Worm (Caenorhabditis elegans): ENCODE results near the gene ccch-3.

Gene ccch-3

ce11 chrV:12683205-12683604, 23.7 kb upstream of the ccch-3 start (continued):
- TF ChIP-seq repo-1 (tag; optimal IDR thresholded peaks at IDR 0.05), result no peak
- TF ChIP-seq ekl-4 (GFP tag; IDR thresholded peaks at IDR 0.05), result no peak
- TF ChIP-seq efl-1 (GFP tag; optimal IDR thresholded peaks at IDR 0.05), result no peak
- no peak for TF ChIP-seq nhr-120 (GFP tag; IDR thresholded peaks at IDR 0.05)
- no peak for TF ChIP-seq snpc-4 (GFP tag; optimal IDR thresholded peaks at IDR 0.05)
- peak in 1 of 4 experiments; percentile 19 for TF ChIP-seq snpc-4 (tag; optimal IDR thresholded peaks at IDR 0.05)
- no peak for TF ChIP-seq F10E7.11 (tag; optimal IDR thresholded peaks at IDR 0.05)
- TF ChIP-seq mcd-1 (GFP tag; IDR thresholded peaks at IDR 0.05), result no peak
- TF ChIP-seq lin-35 (GFP tag; optimal IDR thresholded peaks at IDR 0.05), result no peak
- no peak for TF ChIP-seq F33H1.4 (GFP tag; IDR thresholded peaks at IDR 0.05)
- no peak for TF ChIP-seq bed-2 (GFP tag; IDR thresholded peaks at IDR 0.05)
- 0 out of 2 replicates have a peak, but pooled peaks have one; percentile 32 for TF ChIP-seq ceh-40 (GFP tag; IDR thresholded peaks at IDR 0.05)
- no peak for TF ChIP-seq somi-1 (GFP tag; optimal IDR thresholded peaks at IDR 0.05)
- TF ChIP-seq mxl-1 (tag; optimal IDR thresholded peaks at IDR 0.05), result peak; percentile 29
- TF ChIP-seq C06A6.2 (GFP tag; conservative IDR thresholded peaks at IDR 0.05), result no peak
- TF ChIP-seq egrh-3 (GFP tag; IDR thresholded peaks at IDR 0.05), result no peak
- TF ChIP-seq nhr-179 (tag; optimal IDR thresholded peaks at IDR 0.05), result peak; percentile 21
- TF ChIP-seq hsf-1 (GFP tag; IDR thresholded peaks at IDR 0.05), result no peak
- TF ChIP-seq let-607 (tag; optimal IDR thresholded peaks at IDR 0.05), result no peak
- no peak for TF ChIP-seq sptf-2 (GFP tag; optimal IDR thresholded peaks at IDR 0.05)
- TF ChIP-seq nfya-1 (tag; optimal IDR thresholded peaks at IDR 0.05; ENCODE audit: borderline replicate concordance, insufficient read depth), result no peak
- no peak for TF ChIP-seq let-526 (GFP tag; IDR thresholded peaks at IDR 0.05)
- TF ChIP-seq ztf-25 (GFP tag; IDR thresholded peaks at IDR 0.05), result no peak
- no peak for TF ChIP-seq egl-18 (GFP tag; IDR thresholded peaks at IDR 0.05)

ce11 chrV:12679807-12680206, 20.3 kb upstream of the ccch-3 start, which contains the start of gene frpr-15:
Gene frpr-15 (plus strand): TSS chrV:12680107.
- TF ChIP-seq ZK185.1 (tag; optimal IDR thresholded peaks at IDR 0.05; ENCODE audit: poor library complexity, severe bottlenecking) (no peak), nfya-1 (tag; optimal IDR thresholded peaks at IDR 0.05; ENCODE audit: borderline replicate concordance, insufficient read depth) (no peak), ceh-58 (GFP tag; IDR thresholded peaks at IDR 0.05) (no peak), Y56A3A.18 (GFP tag; IDR thresholded peaks at IDR 0.05) (no peak), pha-4 (tag; optimal IDR thresholded peaks at IDR 0.05) (no peak), Y53F4B.3 (GFP tag; IDR thresholded peaks at IDR 0.05) (no peak), ceh-91 (GFP tag; IDR thresholded peaks at IDR 0.05) (no peak)

- TF ChIP-seq F23B12.7 (tag; optimal IDR thresholded peaks at IDR 0.05; ENCODE audit: insufficient read depth), result no peak
- no peak for TF ChIP-seq T07F8.4 (tag; optimal IDR thresholded peaks at IDR 0.05)
- TF ChIP-seq C17E4.6 (GFP tag; IDR thresholded peaks at IDR 0.05), result no peak
- TF ChIP-seq hsf-1 (GFP tag; IDR thresholded peaks at IDR 0.05), result no peak
- no peak for TF ChIP-seq madf-3 (GFP tag; IDR thresholded peaks at IDR 0.05)
- no peak for TF ChIP-seq nhr-179 (tag; optimal IDR thresholded peaks at IDR 0.05)
- no peak for TF ChIP-seq madf-6 (GFP tag; IDR thresholded peaks at IDR 0.05)
- no peak for TF ChIP-seq lsy-27 (tag; optimal IDR thresholded peaks at IDR 0.05; ENCODE audit: borderline replicate concordance, insufficient read depth)
- TF ChIP-seq madf-8 (GFP tag; conservative IDR thresholded peaks at IDR 0.05), result no peak
- no peak for TF ChIP-seq nfyb-1 (GFP tag; IDR thresholded peaks at IDR 0.05)
- no peak for TF ChIP-seq unc-62 (GFP tag; optimal IDR thresholded peaks at IDR 0.05)
- TF ChIP-seq ceh-58 (GFP tag; IDR thresholded peaks at IDR 0.05), result no peak
- TF ChIP-seq ztf-3 (GFP tag; optimal IDR thresholded peaks at IDR 0.05), result no peak
These were observed 19.8 kb upstream of the ccch-3 start for ce11 chrV:12679292-12679691.
